Fruit fly (Drosophila melanogaster) whole organism: ENCODE measurements around the gene CG32985.

ENCODE experiments used
- CG8478 ChIP-seq: fragments of >200 bp; optimal IDR thresholded peaks from 2 replicates; lab custom pipeline; 2018; ENCODE audit warnings: inconsistent platforms
- Dll ChIP-seq: fragments of >200 bp; optimal IDR thresholded peaks from 2 replicates; lab custom pipeline; 2017
- EcR ChIP-seq, 2 experiments: fragments of >200 bp; optimal IDR thresholded peaks; 2 replicates each; lab custom pipeline; 2017; ENCODE audit warnings: missing biosample characterization in 2 of 2, missing genetic modification characterization in 2 of 2, missing genetic modification reagents in 2 of 2
- pan ChIP-seq: fragments of >200 bp; optimal IDR thresholded peaks from 2 replicates; lab custom pipeline; 2017
- psq ChIP-seq: fragments of >200 bp; optimal IDR thresholded peaks from 2 replicates; lab custom pipeline; 2017
- usp ChIP-seq: fragments of >200 bp; optimal IDR thresholded peaks from 2 replicates; lab custom pipeline; 2017; ENCODE audit warnings: missing biosample characterization, missing genetic modification characterization, mixed read lengths

- TF ChIP-seq CG8478 (lab: Kevin White, UChicago) (no peak), usp (GFP tag; lab: Kevin White, UChicago) (no peak), EcR (GFP tag; optimal IDR thresholded peaks at IDR 0.05; lab: Kevin White, UChicago) (no peak), pan (no peak), psq (lab: Kevin White, UChicago) (no peak), Dll (no peak)
These were observed 19.2 kb upstream of the CG32985 start, which contains the start of gene CG9515 for dm6 chr2L:8943110-8943509.
